Worm (Caenorhabditis elegans) whole organism, L4/young adult: Measurements from ENCODE around the gene Y51H7BR.7.

Experiments
- W03F9.2 ChIP-seq: fragments of 150-350 bp; optimal IDR thresholded peaks from 2 replicates; lab custom pipeline; 2014; ENCODE audit warnings: missing biosample characterization, missing genetic modification characterization
- dao-5 ChIP-seq: sonication (generic microtip); optimal IDR thresholded peaks from 2 replicates; lab custom pipeline; 2016; ENCODE audit warnings: missing genotype, missing genetic modification characterization, moderate library complexity, missing compliant biosample characterization
- him-1 ChIP-seq: sonication (generic microtip); optimal IDR thresholded peaks from 2 replicates; lab custom pipeline; 2016; ENCODE audit warnings: missing genotype, missing genetic modification reagents, missing genetic modification characterization, missing compliant biosample characterization

Y51H7BR.7 gene

ce11 chrII:1478522-1478921, 46.9 kb downstream of the Y51H7BR.7 start:
- TF ChIP-seq him-1 (tag; lab: Kevin White, UChicago) = no peak
- no peak for TF ChIP-seq dao-5 (tag; lab: Kevin White, UChicago)
- no peak for TF ChIP-seq W03F9.2 (tag; lab: Kevin White, UChicago)

- TF ChIP-seq dao-5 (tag; lab: Kevin White, UChicago) (no peak), W03F9.2 (tag; lab: Kevin White, UChicago) (no peak)
Measured at ce11 chrII:1477975-1478374, 47.4 kb downstream of the Y51H7BR.7 start.

ce11 chrII:1477295-1477694, 48.1 kb downstream of the Y51H7BR.7 start:
- no peak for TF ChIP-seq dao-5 (tag; lab: Kevin White, UChicago)
- no peak for TF ChIP-seq him-1 (tag; lab: Kevin White, UChicago)
- no peak for TF ChIP-seq W03F9.2 (tag; lab: Kevin White, UChicago)

ce11 chrII:1476016-1476415, 49.4 kb downstream of the Y51H7BR.7 start:
- TF ChIP-seq W03F9.2 (tag; lab: Kevin White, UChicago) = no peak
- TF ChIP-seq dao-5 (tag; lab: Kevin White, UChicago) = no peak
- no peak for TF ChIP-seq him-1 (tag; lab: Kevin White, UChicago)

- TF ChIP-seq W03F9.2 (tag; lab: Kevin White, UChicago) = no peak
- TF ChIP-seq dao-5 (tag; lab: Kevin White, UChicago) = no peak
- TF ChIP-seq him-1 (tag; lab: Kevin White, UChicago) = no peak
Measured at ce11 chrII:1475328-1475727, 50.1 kb downstream of the Y51H7BR.7 start.

ce11 chrII:1474807-1475206, 50.6 kb downstream of the Y51H7BR.7 start:
- TF ChIP-seq W03F9.2 (tag; lab: Kevin White, UChicago) (no peak), him-1 (tag; lab: Kevin White, UChicago) (no peak), dao-5 (tag; lab: Kevin White, UChicago) (no peak)

- TF ChIP-seq dao-5 (tag; lab: Kevin White, UChicago) (no peak), W03F9.2 (tag; lab: Kevin White, UChicago) (no peak), him-1 (tag; lab: Kevin White, UChicago) (no peak)
Measured at ce11 chrII:1473481-1473880, 51.9 kb downstream of the Y51H7BR.7 start, which contains the start of gene H17B01.5. TSS of gene H17B01.5 (minus strand) at chrII:1473581.
